Fruit fly (Drosophila melanogaster) whole organism, adult: ENCODE data around the gene CG32445.

Experiments
- CG11617 ChIP-seq: fragments of 200-800 bp; sonication (Bioruptor generic); optimal IDR thresholded peaks from 2 replicates; lab custom pipeline; 2017; ENCODE audit warnings: mild to moderate bottlenecking, missing biosample characterization, missing genetic modification reagents, missing genetic modification characterization
- CG12768 ChIP-seq: fragments of 200-800 bp; sonication (Bioruptor generic); optimal IDR thresholded peaks from 2 replicates; lab custom pipeline; 2017; ENCODE audit warnings: missing biosample characterization, missing genetic modification characterization, mild to moderate bottlenecking, moderate library complexity, missing genetic modification reagents
- CG14711 ChIP-seq: fragments of 200-800 bp; sonication (Bioruptor generic); optimal IDR thresholded peaks from 2 replicates; lab custom pipeline; 2018; ENCODE audit warnings: missing biosample characterization, mild to moderate bottlenecking, missing genetic modification characterization, moderate library complexity
- CG33017 ChIP-seq: fragments of 200-800 bp; sonication (Bioruptor generic); optimal IDR thresholded peaks from 2 replicates; lab custom pipeline; 2018; ENCODE audit warnings: missing biosample characterization, mild to moderate bottlenecking, missing genetic modification characterization, moderate library complexity
- CG5204 ChIP-seq: fragments of 200-800 bp; sonication (Bioruptor generic); optimal IDR thresholded peaks from 2 replicates; lab custom pipeline; 2016; ENCODE audit warnings: missing biosample characterization, missing genetic modification characterization
- CG7045 ChIP-seq: fragments of 200-800 bp; sonication (Bioruptor generic); optimal IDR thresholded peaks from 2 replicates; lab custom pipeline; 2017; ENCODE audit warnings: missing biosample characterization, mild to moderate bottlenecking, missing genetic modification characterization
- CG7101 ChIP-seq: fragments of 200-800 bp; sonication (Bioruptor generic); optimal IDR thresholded peaks from 2 replicates; lab custom pipeline; 2018; ENCODE audit warnings: missing biosample characterization, mild to moderate bottlenecking, missing genetic modification characterization, moderate library complexity
- Clk ChIP-seq: fragments of 200-800 bp; sonication (Bioruptor generic); optimal IDR thresholded peaks from 2 replicates; lab custom pipeline; 2017; ENCODE audit warnings: missing biosample characterization, missing genetic modification characterization
- Crg-1 ChIP-seq: fragments of 200-800 bp; sonication (Bioruptor generic); optimal IDR thresholded peaks from 2 replicates; lab custom pipeline; 2016; ENCODE audit warnings: missing biosample characterization, missing genetic modification characterization
- Hr96 ChIP-seq: fragments of 200-800 bp; sonication (Bioruptor generic); optimal IDR thresholded peaks from 2 replicates; lab custom pipeline; 2016; ENCODE audit warnings: missing biosample characterization, missing genetic modification characterization
- Mnt ChIP-seq: fragments of 200-800 bp; sonication (Bioruptor generic); optimal IDR thresholded peaks from 2 replicates; lab custom pipeline; 2016; ENCODE audit warnings: missing biosample characterization, mild to moderate bottlenecking, missing genetic modification characterization
- bab1 ChIP-seq: fragments of 200-800 bp; sonication (Bioruptor generic); optimal IDR thresholded peaks from 3 replicates; lab custom pipeline; 2019; ENCODE audit warnings: missing biosample characterization, mild to moderate bottlenecking, missing genetic modification characterization, moderate library complexity
- cic ChIP-seq: fragments of 200-800 bp; sonication (Bioruptor generic); optimal IDR thresholded peaks from 2 replicates; lab custom pipeline; 2017; ENCODE audit warnings: missing biosample characterization, mild to moderate bottlenecking, missing genetic modification characterization, moderate library complexity
- cnc ChIP-seq, 2 experiments: fragments of >200 bp; optimal IDR thresholded peaks; 2 replicates each; lab custom pipeline; 2017
- kay ChIP-seq: fragments of 200-800 bp; sonication (Bioruptor generic); peaks from one replicate; lab custom pipeline; 2016; ENCODE audit warnings: missing biosample characterization, missing genetic modification characterization, borderline replicate concordance
- ovo ChIP-seq: fragments of 200-800 bp; sonication (Bioruptor generic); optimal IDR thresholded peaks from 2 replicates; lab custom pipeline; 2016; ENCODE audit warnings: missing biosample characterization, missing genetic modification characterization
- pad ChIP-seq: fragments of 200-800 bp; sonication (Bioruptor generic); optimal IDR thresholded peaks from 3 replicates; lab custom pipeline; 2017; ENCODE audit warnings: missing biosample characterization, missing genetic modification characterization, mild to moderate bottlenecking, moderate library complexity, missing genetic modification reagents
- tj ChIP-seq: fragments of 200-800 bp; sonication (Bioruptor generic); optimal IDR thresholded peaks from 3 replicates; lab custom pipeline; 2017; ENCODE audit warnings: missing biosample characterization, mild to moderate bottlenecking, missing genetic modification characterization, moderate library complexity
- toe ChIP-seq: fragments of 200-800 bp; sonication (Bioruptor generic); optimal IDR thresholded peaks from 2 replicates; lab custom pipeline; 2016; ENCODE audit warnings: missing biosample characterization, missing genetic modification characterization

CG32445 gene

dm6 chr3L:21642908-21643572 is 3.9 kb downstream of the CG32445 start:
- TF ChIP-seq CG12768 (GFP tag; lab: Kevin White, UChicago): no peak
- no peak for TF ChIP-seq Clk (GFP tag; lab: Kevin White, UChicago)
- no peak for TF ChIP-seq Crg-1 (GFP tag; lab: Kevin White, UChicago)

- TF ChIP-seq Clk (GFP tag; lab: Kevin White, UChicago) (no peak), Hr96 (GFP tag; lab: Kevin White, UChicago) (no peak), CG14711 (tag; lab: Kevin White, UChicago) (no peak), kay (GFP tag; lab: Kevin White, UChicago) (no peak), ovo (GFP tag; lab: Kevin White, UChicago) (no peak), Crg-1 (GFP tag; lab: Kevin White, UChicago) (no peak), CG5204 (GFP tag; lab: Kevin White, UChicago) (no peak), CG11617 (GFP tag; lab: Kevin White, UChicago) (no peak), cic (no peak)
These were observed 5.0 kb downstream of the CG32445 start for dm6 chr3L:21644176-21644575.

- TF ChIP-seq Hr96 (GFP tag; lab: Kevin White, UChicago): no peak
- TF ChIP-seq cnc (optimal IDR thresholded peaks at IDR 0.05; lab: Kevin White, UChicago): no peak
- TF ChIP-seq Clk (GFP tag; lab: Kevin White, UChicago): no peak
- TF ChIP-seq bab1 (GFP tag; lab: Kevin White, UChicago): no peak
- no peak for TF ChIP-seq pad (GFP tag; lab: Kevin White, UChicago)
- TF ChIP-seq Mnt (GFP tag; lab: Kevin White, UChicago): no peak
- TF ChIP-seq Crg-1 (GFP tag; lab: Kevin White, UChicago): no peak
- no peak for TF ChIP-seq cic
- no peak for TF ChIP-seq CG14711 (tag; lab: Kevin White, UChicago)
- no peak for TF ChIP-seq CG11617 (GFP tag; lab: Kevin White, UChicago)
- TF ChIP-seq tj (GFP tag; lab: Kevin White, UChicago): no peak
These were observed 5.4 kb downstream of the CG32445 start, which contains the start of gene CG43980 for dm6 chr3L:21644607-21645006. CG43980 (plus strand) TSS chr3L:21644958.

DNA sequence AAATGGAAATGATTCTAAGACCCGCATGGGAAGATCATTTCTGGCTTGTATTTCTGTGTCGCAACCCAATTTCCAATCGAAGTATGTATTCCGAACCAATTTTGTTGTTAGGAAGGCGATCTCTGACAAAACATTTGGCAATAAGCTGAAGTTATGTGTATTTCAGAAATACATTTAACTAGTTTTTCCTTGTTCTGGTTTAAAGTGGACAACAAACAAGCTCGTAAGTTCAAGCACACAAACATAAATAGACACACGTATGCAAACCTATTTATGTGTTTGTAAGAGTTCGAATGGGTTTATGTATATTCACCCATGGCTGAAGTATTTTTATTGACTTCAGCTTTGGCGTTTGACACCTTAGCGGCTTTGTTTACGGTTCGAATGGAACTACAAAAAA is 6.7 kb downstream of the CG32445 start:
- TF ChIP-seq CG5204 (GFP tag; lab: Kevin White, UChicago) (no peak), Hr96 (GFP tag; lab: Kevin White, UChicago) (no peak), cnc (optimal IDR thresholded peaks at IDR 0.05; lab: Kevin White, UChicago) (no peak), bab1 (GFP tag; lab: Kevin White, UChicago) (no peak), CG7045 (GFP tag; lab: Kevin White, UChicago) (no peak)

DNA sequence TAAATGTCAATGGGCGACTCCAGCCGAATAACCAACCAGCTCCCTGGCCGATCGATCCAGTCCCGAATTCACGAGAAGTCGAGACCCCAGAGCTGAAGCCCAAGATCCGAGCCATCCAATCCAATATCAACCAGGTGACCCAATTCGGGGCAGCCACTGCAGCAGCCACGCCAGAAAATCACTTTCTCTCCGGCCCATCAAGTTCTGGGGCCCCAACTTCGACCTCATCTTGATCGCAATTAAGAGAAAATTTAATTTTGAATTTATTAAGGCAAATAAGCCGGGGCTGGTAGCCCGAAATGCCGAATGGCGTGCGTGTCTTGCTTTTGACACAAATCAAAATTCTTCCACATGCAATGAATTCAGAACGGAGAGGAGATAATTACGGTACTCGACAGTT is 8.7 kb downstream of the CG32445 start:
- TF ChIP-seq Mnt (GFP tag; lab: Kevin White, UChicago) (no peak), Crg-1 (GFP tag; lab: Kevin White, UChicago) (no peak), ovo (GFP tag; lab: Kevin White, UChicago) (no peak), Hr96 (GFP tag; lab: Kevin White, UChicago) (no peak), CG33017 (no peak), Clk (GFP tag; lab: Kevin White, UChicago) (no peak), CG5204 (GFP tag; lab: Kevin White, UChicago) (no peak), tj (GFP tag; lab: Kevin White, UChicago) (no peak), bab1 (GFP tag; lab: Kevin White, UChicago) (no peak), toe (no peak), CG7101 (tag; lab: Kevin White, UChicago) (no peak), kay (GFP tag; lab: Kevin White, UChicago) (no peak), CG14711 (tag; lab: Kevin White, UChicago) (no peak), CG7045 (GFP tag; lab: Kevin White, UChicago) (no peak)

dm6 chr3L:21651412-21651811 is 12.3 kb downstream of the CG32445 start:
- TF ChIP-seq CG5204 (GFP tag; lab: Kevin White, UChicago) (no peak), CG14711 (tag; lab: Kevin White, UChicago) (no peak), Hr96 (GFP tag; lab: Kevin White, UChicago) (no peak), CG11617 (GFP tag; lab: Kevin White, UChicago) (no peak), pad (GFP tag; lab: Kevin White, UChicago) (no peak), kay (GFP tag; lab: Kevin White, UChicago) (no peak), cnc (optimal IDR thresholded peaks at IDR 0.05; lab: Kevin White, UChicago) (no peak), CG7101 (tag; lab: Kevin White, UChicago) (no peak)

- TF ChIP-seq CG14711 (tag; lab: Kevin White, UChicago) (no peak), CG7101 (tag; lab: Kevin White, UChicago) (no peak), CG5204 (GFP tag; lab: Kevin White, UChicago) (no peak), Hr96 (GFP tag; lab: Kevin White, UChicago) (no peak), bab1 (GFP tag; lab: Kevin White, UChicago) (no peak), CG33017 (no peak), kay (GFP tag; lab: Kevin White, UChicago) (no peak), cnc (optimal IDR thresholded peaks at IDR 0.05; lab: Kevin White, UChicago) (no peak), CG12768 (GFP tag; lab: Kevin White, UChicago) (no peak), ovo (GFP tag; lab: Kevin White, UChicago) (no peak), Clk (GFP tag; lab: Kevin White, UChicago) (no peak)
These were observed 13.0 kb downstream of the CG32445 start for dm6 chr3L:21652124-21652523.
